Worm (Caenorhabditis elegans): ENCODE data around the gene tag-209.

DNA sequence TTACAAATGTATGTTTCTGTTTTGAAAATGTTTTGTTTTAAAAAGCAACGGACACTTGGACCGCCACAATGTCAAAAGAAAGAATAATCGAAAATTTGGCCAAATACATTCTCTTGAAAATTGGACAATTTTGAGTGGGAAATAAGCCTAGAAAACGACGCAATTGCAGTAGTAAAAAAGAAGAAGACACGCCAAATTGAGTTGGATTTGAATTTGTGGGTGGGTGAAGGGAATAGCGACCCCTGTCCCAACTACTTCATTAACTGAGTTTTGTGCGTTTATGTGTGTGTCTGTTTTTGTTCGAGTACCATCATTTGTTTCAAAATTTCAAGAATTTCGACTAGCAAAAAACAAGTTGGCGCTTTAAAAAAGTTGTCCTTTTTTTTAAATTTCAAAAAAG lies 26.3 kb upstream of the tag-209 start:
- TF ChIP-seq him-1 (tag; optimal IDR thresholded peaks at IDR 0.05): no peak
- no peak for TF ChIP-seq dao-5 (tag; optimal IDR thresholded peaks at IDR 0.05)
- TF ChIP-seq W03F9.2 (tag; optimal IDR thresholded peaks at IDR 0.05): no peak
